Worm (Caenorhabditis elegans): ENCODE results near the gene F07C6.3.
A peak's percentile ranks its signal among the peaks of the same experiment; 100 is the strongest.

The F07C6.3 gene

DNA sequence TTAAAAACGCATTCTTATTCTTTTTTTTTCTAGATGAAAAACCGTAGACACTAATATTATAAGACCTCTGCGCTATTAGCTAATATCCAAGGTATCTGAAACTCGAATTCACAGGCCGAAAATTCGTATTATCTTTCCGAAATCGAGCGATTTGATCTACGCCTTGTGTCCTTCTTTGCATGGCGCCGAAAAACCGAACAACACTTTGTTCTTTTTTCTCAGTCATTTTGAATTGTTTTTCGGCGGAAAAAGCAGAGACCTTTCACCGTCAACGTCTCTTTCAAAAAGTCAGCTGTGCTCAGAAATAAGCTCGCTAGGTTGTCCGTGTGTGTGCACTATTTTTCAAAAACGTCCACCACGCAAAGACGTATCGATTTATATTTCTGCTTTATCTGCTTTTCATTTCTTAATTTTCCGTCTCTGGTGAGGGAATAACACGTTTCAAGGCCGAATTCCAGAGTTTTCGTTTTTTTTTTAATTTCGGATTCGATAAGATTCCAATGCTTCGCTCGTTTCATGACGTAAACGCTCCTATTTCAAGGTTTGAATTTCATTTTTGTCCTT is 41.9 kb downstream of the F07C6.3 start:
- TF ChIP-seq hmg-11 (tag; optimal IDR thresholded peaks at IDR 0.05) (peak; percentile 26), nhr-43 (tag; optimal IDR thresholded peaks at IDR 0.05; ENCODE audit: poor library complexity, severe bottlenecking) (no peak), nhr-25 (tag; optimal IDR thresholded peaks at IDR 0.05) (no peak), nhr-28 (tag; optimal IDR thresholded peaks at IDR 0.05) (no peak), elt-2 (tag; optimal IDR thresholded peaks at IDR 0.05) (no peak)

DNA sequence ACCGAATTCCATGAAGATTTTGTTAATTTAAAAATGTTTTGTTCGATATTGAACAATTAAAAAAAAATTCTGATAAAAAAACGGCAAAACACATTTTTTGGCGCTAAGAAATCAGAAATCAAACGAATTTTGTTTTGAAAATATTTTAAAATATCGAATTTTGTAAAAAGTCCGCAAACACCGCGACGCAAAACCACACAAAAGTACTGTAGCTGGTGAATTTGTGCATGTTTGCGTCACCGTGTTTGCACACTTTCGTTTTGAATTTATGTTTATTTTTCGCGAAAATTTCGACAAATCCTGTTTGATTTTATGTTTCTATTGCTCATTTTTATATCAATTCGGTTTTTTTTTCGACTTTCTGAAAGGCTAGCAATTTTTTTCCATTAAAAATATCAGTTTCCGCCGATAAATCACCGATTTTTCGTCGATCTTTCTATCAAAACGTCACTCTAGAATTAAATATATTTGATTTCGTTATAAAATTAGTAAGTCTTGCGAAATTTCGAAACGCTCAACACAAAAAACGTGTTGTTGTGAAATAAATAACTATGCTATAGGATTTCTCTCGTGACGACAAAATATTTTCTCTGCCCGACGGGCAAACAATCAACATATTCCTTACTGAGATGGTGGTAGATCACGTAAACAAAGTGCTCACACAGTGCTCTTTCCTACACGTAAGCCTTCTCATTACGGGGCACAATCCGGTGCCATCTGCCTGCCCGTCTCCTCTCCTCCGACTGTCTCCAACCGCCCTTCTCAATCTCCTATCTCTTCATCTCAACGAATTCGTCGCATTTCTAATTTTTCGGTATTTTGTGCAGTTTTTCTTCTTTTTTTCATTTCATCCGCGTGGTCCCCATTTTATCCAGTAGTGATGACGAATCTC is 42.8 kb downstream of the F07C6.3 start:
- TF ChIP-seq lin-39 (tag; optimal IDR thresholded peaks at IDR 0.05): peak; percentile 32
- TF ChIP-seq zag-1 (tag; optimal IDR thresholded peaks at IDR 0.05): no peak
- peak; percentile 0 for TF ChIP-seq hmg-11 (tag; optimal IDR thresholded peaks at IDR 0.05)
- TF ChIP-seq pha-4 (tag; optimal IDR thresholded peaks at IDR 0.05): peak; percentile 9

DNA sequence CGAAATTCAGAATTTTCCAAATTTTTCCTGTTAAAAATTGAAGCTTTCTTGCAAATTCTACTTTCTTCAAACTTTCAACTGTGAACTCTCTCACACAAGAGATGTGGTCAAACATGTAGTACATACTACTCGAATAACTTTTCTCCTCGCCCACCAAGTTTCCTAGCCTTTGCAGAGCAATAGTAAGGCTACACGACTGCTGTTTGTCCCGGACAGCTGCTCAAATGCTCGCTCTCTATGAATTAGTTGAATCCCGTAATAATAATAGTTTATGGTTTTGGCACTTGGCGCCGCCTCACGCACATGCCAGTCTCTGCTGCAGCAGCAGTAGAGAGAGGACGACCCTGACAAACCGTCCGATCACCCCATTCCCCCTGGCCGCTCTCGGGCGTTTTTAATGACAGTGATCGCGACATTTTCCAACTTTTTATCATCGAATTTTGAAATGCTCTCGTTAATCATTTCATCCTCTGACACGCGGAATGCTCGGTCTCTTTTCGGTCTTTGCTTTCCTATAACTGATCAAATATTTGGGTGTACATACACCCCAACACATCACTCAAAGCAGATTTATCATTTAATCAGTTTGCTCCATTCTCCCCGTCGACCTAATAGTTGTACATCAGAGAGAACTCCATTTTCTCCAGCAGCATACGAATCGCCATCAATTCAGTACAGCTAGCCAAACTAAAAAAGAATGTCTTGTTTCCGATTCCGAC is 44.8 kb downstream of the F07C6.3 start:
- TF ChIP-seq pqm-1 (tag; optimal IDR thresholded peaks at IDR 0.05) (peak; percentile 47), nhr-12 (tag; optimal IDR thresholded peaks at IDR 0.05) (no peak), jun-1 (tag; optimal IDR thresholded peaks at IDR 0.05) (peak; percentile 25), nhr-76 (tag; optimal IDR thresholded peaks at IDR 0.05) (no peak), ceh-82 (tag; optimal IDR thresholded peaks at IDR 0.05) (no peak), elt-2 (tag; optimal IDR thresholded peaks at IDR 0.05) (peak; percentile 80), hmg-11 (tag; optimal IDR thresholded peaks at IDR 0.05) (peak; percentile 30)

DNA sequence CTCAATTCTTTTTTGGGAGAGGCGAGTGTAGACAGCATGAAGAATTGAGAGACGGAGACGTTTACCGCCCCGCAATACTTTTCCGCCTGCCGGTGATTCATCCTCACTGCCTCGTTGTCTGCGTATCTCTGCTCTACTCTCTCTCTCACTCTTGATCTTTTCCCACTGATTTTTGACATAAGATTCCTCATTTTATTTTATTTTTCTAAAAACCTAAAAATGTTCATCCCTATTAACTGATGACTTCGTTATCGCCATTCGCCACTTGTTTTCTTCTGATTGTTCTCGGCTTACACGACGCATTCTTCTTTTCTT is 45.3 kb downstream of the F07C6.3 start:
- TF ChIP-seq ceh-82 (tag; optimal IDR thresholded peaks at IDR 0.05): no peak
- peak; percentile 39 for TF ChIP-seq pha-4 (tag; optimal IDR thresholded peaks at IDR 0.05)
- peak; percentile 33 for TF ChIP-seq nfya-1 (tag; optimal IDR thresholded peaks at IDR 0.05; ENCODE audit: insufficient read depth)
- peak; percentile 35 for TF ChIP-seq nhr-23 (tag; optimal IDR thresholded peaks at IDR 0.05)

DNA sequence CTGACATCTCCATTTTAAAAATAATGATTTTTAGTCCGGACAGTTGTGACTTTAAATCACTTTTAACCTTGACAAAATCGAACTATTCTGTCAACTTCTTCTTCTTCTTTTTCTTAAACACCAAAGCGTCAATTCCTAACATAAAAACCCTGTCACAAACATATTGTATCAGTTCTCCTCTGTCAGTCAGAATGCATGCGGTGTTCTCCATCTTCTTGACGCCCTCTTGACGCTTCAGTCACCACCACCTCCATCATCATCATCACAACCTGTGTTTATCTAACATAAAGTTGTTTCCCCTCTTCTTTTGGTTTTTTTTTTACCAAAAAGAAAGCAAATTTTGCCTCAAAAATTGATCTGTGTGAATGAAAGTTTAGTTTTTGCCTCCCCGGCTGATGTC is 46.3 kb downstream of the F07C6.3 start:
- TF ChIP-seq nhr-25 (tag; optimal IDR thresholded peaks at IDR 0.05) (peak; percentile 11), mml-1 (tag; optimal IDR thresholded peaks at IDR 0.05) (no peak)

DNA sequence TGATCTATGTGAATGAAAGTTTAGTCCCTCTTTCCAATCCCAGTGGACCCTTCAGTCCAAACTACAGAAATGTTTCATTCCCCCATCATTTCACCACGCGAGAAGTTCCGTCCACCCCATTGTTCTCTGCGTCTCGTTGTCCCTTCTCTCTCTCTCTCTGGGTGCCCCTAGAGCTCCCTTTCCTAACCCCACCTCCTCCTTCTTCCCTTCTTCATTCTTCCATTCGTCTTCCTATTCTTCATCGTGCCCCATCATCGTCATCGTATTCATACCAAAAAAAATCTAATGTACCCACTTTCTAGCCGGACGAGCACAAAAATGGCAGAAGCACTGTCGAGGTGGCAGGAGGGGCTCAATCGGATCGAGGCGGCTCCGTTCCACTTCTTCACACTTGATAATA is 47.2 kb downstream of the F07C6.3 start, which contains the start of gene M02B1.3:
Gene M02B1.3 (plus strand): TSS at position 301 of the 400 bp plus-strand sequence.
- TF ChIP-seq nfya-1 (tag; optimal IDR thresholded peaks at IDR 0.05; ENCODE audit: insufficient read depth) (peak; percentile 31), daf-12 (tag; optimal IDR thresholded peaks at IDR 0.05) (no peak), lin-39 (tag; optimal IDR thresholded peaks at IDR 0.05) (peak; percentile 7), ceh-16 (tag; optimal IDR thresholded peaks at IDR 0.05) (no peak), skn-1 (tag; optimal IDR thresholded peaks at IDR 0.05) (no peak), jun-1 (tag; optimal IDR thresholded peaks at IDR 0.05) (no peak), unc-62 (GFP tag; optimal IDR thresholded peaks at IDR 0.05) (no peak), elt-3 (tag; optimal IDR thresholded peaks at IDR 0.05) (no peak), sea-2 (GFP tag; optimal IDR thresholded peaks at IDR 0.05) (no peak), egl-27 (tag; optimal IDR thresholded peaks at IDR 0.05) (no peak)
